Worm (Caenorhabditis elegans) whole organism, L1 larva: ENCODE results near the gene F20C5.11.

Experiments
- C04F5.9 ChIP-seq: sonication (generic microtip); optimal IDR thresholded peaks from 2 replicates; lab custom pipeline; 2016; ENCODE audit warnings: missing genetic modification characterization, missing compliant biosample characterization
- ceh-90 ChIP-seq: sonication (generic microtip); optimal IDR thresholded peaks from 2 replicates; lab custom pipeline; 2016; ENCODE audit warnings: missing genetic modification characterization, missing compliant biosample characterization
- ces-1 ChIP-seq: fragments of 150-350 bp; optimal IDR thresholded peaks from 2 replicates; lab custom pipeline; 2014; ENCODE audit warnings: missing biosample characterization, missing genetic modification reagents, missing genetic modification characterization
- dpl-1 ChIP-seq, 3 experiments: fragments of 150-350 bp in 2 of 3; sonication (generic microtip) in 1 of 3; optimal IDR thresholded peaks; 2 replicates each; lab custom pipeline; 2014 to 2017; ENCODE audit warnings: missing biosample characterization in 3 of 3, missing genetic modification characterization in 3 of 3, missing genetic modification reagents in 3 of 3
- egl-13 ChIP-seq: sonication (generic microtip); optimal IDR thresholded peaks from 2 replicates; lab custom pipeline; 2016; ENCODE audit warnings: missing genotype, missing genetic modification reagents, missing genetic modification characterization, missing compliant biosample characterization
- lin-13 ChIP-seq: fragments of 150-350 bp; optimal IDR thresholded peaks from 2 replicates; lab custom pipeline; 2014; ENCODE audit warnings: missing biosample characterization, missing genetic modification reagents, missing genetic modification characterization
- lsy-2 ChIP-seq, 2 experiments: fragments of 150-350 bp; optimal IDR thresholded peaks; 2 replicates each; lab custom pipeline; 2014; ENCODE audit warnings: missing biosample characterization in 2 of 2, missing genetic modification characterization in 2 of 2
- nhr-12 ChIP-seq: sonication (generic microtip); optimal IDR thresholded peaks from 2 replicates; lab custom pipeline; 2017; ENCODE audit warnings: missing biosample characterization, missing genetic modification characterization
- unc-62 ChIP-seq: fragments of 150-350 bp; optimal IDR thresholded peaks from 2 replicates; lab custom pipeline; 2014; ENCODE audit warnings: missing biosample characterization, missing genetic modification reagents, missing genetic modification characterization
- zag-1 ChIP-seq: fragments of 150-350 bp; optimal IDR thresholded peaks from 2 replicates; lab custom pipeline; 2014; ENCODE audit warnings: missing biosample characterization, missing genetic modification characterization

ce11 chrIV:8782172-8782571 is 20.4 kb upstream of the F20C5.11 start:
- TF ChIP-seq egl-13 (tag; lab: Kevin White, UChicago): no peak
- TF ChIP-seq zag-1 (tag; lab: Kevin White, UChicago): no peak
- TF ChIP-seq ces-1 (GFP tag; lab: Kevin White, UChicago): no peak
- TF ChIP-seq dpl-1 (GFP tag; optimal IDR thresholded peaks at IDR 0.05; lab: Kevin White, UChicago): peak; percentile 40 to 59 (median 53)
- TF ChIP-seq unc-62 (GFP tag; lab: Kevin White, UChicago): no peak
- TF ChIP-seq lin-13 (GFP tag; lab: Kevin White, UChicago): peak; percentile 39
- no peak for TF ChIP-seq nhr-12 (tag; lab: Kevin White, UChicago)
- TF ChIP-seq ceh-90 (tag; lab: Kevin White, UChicago): no peak
- peak; percentile 71 to 83 for TF ChIP-seq lsy-2 (tag; optimal IDR thresholded peaks at IDR 0.05; lab: Kevin White, UChicago)
- TF ChIP-seq C04F5.9: no peak
